Worm (Caenorhabditis elegans) whole organism, late embryonic: ENCODE results near the gene lido-11.

ENCODE experiments used
- ahr-1 ChIP-seq: sonication (generic microtip); optimal IDR thresholded peaks from 2 replicates; lab custom pipeline; 2016; ENCODE audit warnings: missing genetic modification characterization, missing compliant biosample characterization
- fkh-10 ChIP-seq: fragments of 150-350 bp; optimal IDR thresholded peaks from 2 replicates; lab custom pipeline; 2014; ENCODE audit warnings: missing biosample characterization, missing genetic modification reagents, missing genetic modification characterization
- syd-9 ChIP-seq: sonication (generic microtip); optimal IDR thresholded peaks from 2 replicates; lab custom pipeline; 2016; ENCODE audit warnings: mild to moderate bottlenecking, missing genetic modification characterization, moderate library complexity, missing compliant biosample characterization

ce11 chrII:2967064-2967463 is 36.7 kb upstream of the lido-11 start:
- TF ChIP-seq ahr-1 (tag; lab: Kevin White, UChicago) (no peak), syd-9 (tag; lab: Kevin White, UChicago) (no peak), fkh-10 (no peak)
